Worm (Caenorhabditis elegans) whole organism, young adult: ENCODE data around the gene Y102A11A.2.
"Not testable (repeated sequence)": the region's sequence is repeated elsewhere in the genome, so short reads cannot be mapped to it uniquely, and the experiment has no call there.

ENCODE experiments used
- F10E7.11 ChIP-seq: sonication (generic microtip); optimal IDR thresholded peaks from 2 replicates; lab custom pipeline; 2017; ENCODE audit warnings: mild to moderate bottlenecking, missing genetic modification characterization, moderate library complexity, missing compliant biosample characterization
- F23B12.7 ChIP-seq: sonication (generic microtip); optimal IDR thresholded peaks from 2 replicates; lab custom pipeline; 2017; ENCODE audit warnings: missing genetic modification characterization, mild to moderate bottlenecking, missing compliant biosample characterization, antibody characterized with exemption, moderate library complexity; ENCODE audit not compliant: insufficient read depth
- F39B2.1 ChIP-seq: fragments of 200-800 bp; sonication (Bioruptor generic); IDR thresholded peaks from 2 replicates; pipeline ENCODE4 v1.3.6; 2022; ENCODE audit warnings: missing genetic modification reagents, missing genetic modification characterization, missing compliant biosample characterization
- F55B11.4 ChIP-seq: sonication (generic microtip); optimal IDR thresholded peaks from 2 replicates; lab custom pipeline; 2016; ENCODE audit warnings: missing compliant biosample characterization, missing genetic modification characterization, borderline replicate concordance; ENCODE audit not compliant: insufficient read depth
- F57C9.4 ChIP-seq: sonication (generic microtip); optimal IDR thresholded peaks from 2 replicates; lab custom pipeline; 2017; ENCODE audit warnings: mild to moderate bottlenecking, missing genetic modification characterization, missing compliant biosample characterization
- K12H6.12 ChIP-seq: fragments of 200-800 bp; sonication (Bioruptor generic); optimal IDR thresholded peaks from 2 replicates; lab custom pipeline; 2018; ENCODE audit warnings: mild to moderate bottlenecking, missing genetic modification characterization, missing compliant biosample characterization
- Y53F4B.3 ChIP-seq: fragments of 200-800 bp; sonication (Bioruptor generic); IDR thresholded peaks from 2 replicates; pipeline ENCODE4 v1.3.6; 2022; ENCODE audit warnings: missing genetic modification reagents, missing genetic modification characterization, missing compliant biosample characterization
- Y56A3A.18 ChIP-seq: fragments of 200-800 bp; sonication (Bioruptor generic); IDR thresholded peaks from 2 replicates; pipeline ENCODE4 v1.3.6; 2022; ENCODE audit warnings: missing genetic modification reagents, missing genetic modification characterization, missing compliant biosample characterization
- akir-1 ChIP-seq: fragments of 200-800 bp; sonication (Bioruptor generic); optimal IDR thresholded peaks from 2 replicates; lab custom pipeline; 2018; ENCODE audit warnings: mild to moderate bottlenecking, missing genetic modification characterization, moderate library complexity, missing compliant biosample characterization
- ama-1 ChIP-seq, 3 experiments: fragments of 150-350 bp in 1 of 3; sonication (generic microtip) in 2 of 3; optimal IDR thresholded peaks; 2 replicates each; lab custom pipeline; 2014 to 2018; ENCODE audit warnings: missing biosample characterization in 2 of 3, missing genetic modification characterization in 2 of 3, missing genetic modification reagents in 2 of 3
- aptf-3 ChIP-seq: fragments of 200-800 bp; sonication (Bioruptor generic); IDR thresholded peaks from 2 replicates; pipeline ENCODE4 v1.3.6; 2022; ENCODE audit warnings: missing genetic modification characterization, missing compliant biosample characterization
- dox-1 ChIP-seq: fragments of 200-800 bp; sonication (Bioruptor generic); IDR thresholded peaks from 2 replicates; pipeline ENCODE4 v1.3.6; 2022; ENCODE audit warnings: missing genetic modification reagents, missing genetic modification characterization, missing compliant biosample characterization
- dpl-1 ChIP-seq: fragments of 150-350 bp; optimal IDR thresholded peaks from 2 replicates; lab custom pipeline; 2014; ENCODE audit warnings: missing biosample characterization, missing genetic modification reagents, missing genetic modification characterization
- efl-1 ChIP-seq: fragments of 150-350 bp; optimal IDR thresholded peaks from 2 replicates; lab custom pipeline; 2014; ENCODE audit warnings: missing biosample characterization, missing genetic modification reagents, missing genetic modification characterization
- egrh-3 ChIP-seq: fragments of 200-800 bp; sonication (Bioruptor generic); IDR thresholded peaks from 2 replicates; pipeline ENCODE4 v1.3.6; 2022; ENCODE audit warnings: missing genetic modification reagents, missing genetic modification characterization, missing compliant biosample characterization
- fkh-3 ChIP-seq: sonication (generic microtip); optimal IDR thresholded peaks from 2 replicates; lab custom pipeline; 2016; ENCODE audit warnings: mild to moderate bottlenecking, missing genetic modification characterization, missing compliant biosample characterization
- hlh-26 ChIP-seq: fragments of 200-800 bp; sonication (Bioruptor generic); conservative IDR thresholded peaks from 2 replicates; pipeline ENCODE4 v1.3.6; 2022; ENCODE audit warnings: missing genetic modification reagents, missing genetic modification characterization, missing compliant biosample characterization
- hmg-1.2 ChIP-seq: fragments of 200-800 bp; sonication (Bioruptor generic); IDR thresholded peaks from 2 replicates; pipeline ENCODE4 v1.3.6; 2022; ENCODE audit warnings: missing genetic modification reagents, missing genetic modification characterization, missing compliant biosample characterization
- let-526 ChIP-seq: fragments of 200-800 bp; sonication (Bioruptor generic); IDR thresholded peaks from 2 replicates; pipeline ENCODE4 v1.3.6; 2022; ENCODE audit warnings: missing genetic modification reagents, missing genetic modification characterization, missing compliant biosample characterization
- lin-35 ChIP-seq, 3 experiments: fragments of 150-350 bp in 2 of 3; sonication (generic microtip) in 1 of 3; optimal IDR thresholded peaks; 2 replicates each; lab custom pipeline; 2014 to 2018; ENCODE audit warnings: missing biosample characterization in 3 of 3, missing genetic modification characterization in 3 of 3, missing genetic modification reagents in 3 of 3
- lin-40 ChIP-seq: sonication (generic microtip); optimal IDR thresholded peaks from 2 replicates; lab custom pipeline; 2016; ENCODE audit warnings: missing genetic modification characterization, mild to moderate bottlenecking, missing compliant biosample characterization, missing genotype, missing genetic modification reagents
- lsy-27 ChIP-seq: sonication (generic microtip); optimal IDR thresholded peaks from 2 replicates; lab custom pipeline; 2017; ENCODE audit warnings: missing genetic modification characterization, mild to moderate bottlenecking, missing compliant biosample characterization, antibody characterized with exemption, missing genotype, borderline replicate concordance; ENCODE audit not compliant: insufficient read depth
- madf-6 ChIP-seq: fragments of 200-800 bp; sonication (Bioruptor generic); IDR thresholded peaks from 2 replicates; pipeline ENCODE4 v1.3.6; 2022; ENCODE audit warnings: missing genetic modification reagents, missing genetic modification characterization, missing compliant biosample characterization
- mcd-1 ChIP-seq: fragments of 200-800 bp; sonication (Bioruptor generic); IDR thresholded peaks from 2 replicates; pipeline ENCODE4 v1.3.6; 2022; ENCODE audit warnings: missing genetic modification reagents, missing genetic modification characterization, missing compliant biosample characterization
- mes-4 ChIP-seq: sonication (generic microtip); optimal IDR thresholded peaks from 2 replicates; lab custom pipeline; 2016; ENCODE audit warnings: missing genotype, missing genetic modification characterization, missing compliant biosample characterization
- nhr-120 ChIP-seq: fragments of 200-800 bp; sonication (Bioruptor generic); IDR thresholded peaks from 2 replicates; pipeline ENCODE4 v1.3.6; 2022; ENCODE audit warnings: missing genetic modification characterization, missing compliant biosample characterization
- nhr-27 ChIP-seq: fragments of 200-800 bp; sonication (Bioruptor generic); optimal IDR thresholded peaks from 2 replicates; lab custom pipeline; 2018; ENCODE audit warnings: mild to moderate bottlenecking, missing genetic modification characterization, moderate library complexity, missing compliant biosample characterization
- nhr-90 ChIP-seq: sonication (generic microtip); optimal IDR thresholded peaks from 2 replicates; lab custom pipeline; 2016; ENCODE audit warnings: missing genotype, mild to moderate bottlenecking, missing genetic modification characterization, missing compliant biosample characterization
- pha-4 ChIP-seq: fragments of 150-350 bp; sonication (generic microtip); optimal IDR thresholded peaks from 2 replicates; lab custom pipeline; 2014; ENCODE audit warnings: missing biosample characterization, missing genetic modification reagents, missing genetic modification characterization
- repo-1 ChIP-seq: sonication (generic microtip); optimal IDR thresholded peaks from 2 replicates; lab custom pipeline; 2017; ENCODE audit warnings: mild to moderate bottlenecking, missing genetic modification characterization, missing compliant biosample characterization
- rpc-1 ChIP-seq, 2 experiments: fragments of 150-350 bp in 1 of 2; sonication (generic microtip) in 1 of 2; optimal IDR thresholded peaks; 2 replicates each; lab custom pipeline; 2014 to 2018; ENCODE audit warnings: missing biosample characterization in 1 of 2, missing genetic modification characterization in 1 of 2, missing genetic modification reagents in 1 of 2, missing genotype in 1 of 2
- sdz-38 ChIP-seq: sonication (generic microtip); optimal IDR thresholded peaks from 2 replicates; lab custom pipeline; 2016; ENCODE audit warnings: missing genotype, missing genetic modification characterization, missing compliant biosample characterization
- snpc-1.3 ChIP-seq: sonication (generic microtip); optimal IDR thresholded peaks from 2 replicates; lab custom pipeline; 2017; ENCODE audit warnings: missing genetic modification characterization, mild to moderate bottlenecking, missing compliant biosample characterization, antibody characterized with exemption, moderate library complexity, missing genotype, missing genetic modification reagents; ENCODE audit not compliant: insufficient read depth
- snpc-3.4 ChIP-seq: sonication (generic microtip); optimal IDR thresholded peaks from 2 replicates; lab custom pipeline; 2017; ENCODE audit warnings: missing genetic modification characterization, mild to moderate bottlenecking, missing compliant biosample characterization, antibody characterized with exemption, moderate library complexity, missing genotype, missing genetic modification reagents
- snpc-4 ChIP-seq, 5 experiments: fragments of 150-350 bp in 1 of 5; sonication (generic microtip) in 4 of 5; optimal IDR thresholded peaks; 2 replicates each; lab custom pipeline; 2014 to 2018; ENCODE audit warnings: missing genetic modification characterization in 5 of 5, missing biosample characterization in 3 of 5, antibody characterized with exemption in 2 of 5, mild to moderate bottlenecking in 2 of 5, missing compliant biosample characterization in 2 of 5, missing genotype in 2 of 5, moderate library complexity in 2 of 5, missing genetic modification reagents in 1 of 5
- sptf-2 ChIP-seq: fragments of 200-800 bp; sonication (Bioruptor generic); optimal IDR thresholded peaks from 2 replicates; lab custom pipeline; 2018; ENCODE audit warnings: mild to moderate bottlenecking, missing genetic modification characterization, missing compliant biosample characterization
- tlf-1 ChIP-seq: fragments of 200-800 bp; sonication (Bioruptor generic); optimal IDR thresholded peaks from 2 replicates; lab custom pipeline; 2018; ENCODE audit warnings: mild to moderate bottlenecking, missing genetic modification characterization, missing compliant biosample characterization
- unc-62 ChIP-seq: fragments of 150-350 bp; optimal IDR thresholded peaks from 2 replicates; lab custom pipeline; 2014; ENCODE audit warnings: missing biosample characterization, missing genetic modification reagents, missing genetic modification characterization
- xnd-1 ChIP-seq: sonication (generic microtip); optimal IDR thresholded peaks from 2 replicates; lab custom pipeline; 2016; ENCODE audit warnings: missing genotype, missing genetic modification reagents, missing genetic modification characterization, missing compliant biosample characterization
- zim-3 ChIP-seq: sonication (generic microtip); optimal IDR thresholded peaks from 2 replicates; lab custom pipeline; 2017; ENCODE audit warnings: mild to moderate bottlenecking, missing genetic modification characterization, moderate library complexity, missing compliant biosample characterization
- ztf-22 ChIP-seq: fragments of 200-800 bp; sonication (Bioruptor generic); optimal IDR thresholded peaks from 2 replicates; lab custom pipeline; 2018; ENCODE audit warnings: mild to moderate bottlenecking, missing genetic modification characterization, moderate library complexity, missing compliant biosample characterization
- ztf-25 ChIP-seq: fragments of 200-800 bp; sonication (Bioruptor generic); IDR thresholded peaks from 2 replicates; pipeline ENCODE4 v1.3.6; 2022; ENCODE audit warnings: missing genetic modification reagents, missing genetic modification characterization, missing compliant biosample characterization

Gene Y102A11A.2

DNA sequence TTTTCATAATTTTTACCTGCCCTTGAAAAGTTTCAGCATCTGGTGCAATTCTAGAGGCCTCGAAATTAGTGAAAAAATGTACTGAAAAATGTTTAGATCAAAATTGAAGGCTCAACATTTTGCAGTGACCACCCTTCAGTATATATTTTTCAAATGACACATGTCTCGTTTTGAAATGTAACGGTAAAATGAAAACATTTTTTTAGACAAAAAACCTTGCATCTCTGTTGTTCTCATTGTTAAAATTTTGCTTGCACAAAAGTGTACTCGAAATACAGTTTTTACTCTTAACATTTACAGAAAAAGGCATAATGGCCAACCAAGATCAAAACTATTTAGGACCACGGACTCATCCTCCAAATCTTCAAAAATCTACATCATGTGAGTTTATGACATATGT lies at the start of gene Y102A11A.2:
TSS of gene Y102A11A.2 (plus strand) at position 301 of the 400 bp plus-strand sequence.
- not testable (repeated sequence) for TF ChIP-seq akir-1 (GFP tag; lab: Kevin White, UChicago); rpc-1 (optimal IDR thresholded peaks at IDR 0.05; lab: Kevin White, UChicago); rpc-1 (tag; optimal IDR thresholded peaks at IDR 0.05; lab: Kevin White, UChicago); tlf-1 (GFP tag; lab: Kevin White, UChicago)

DNA sequence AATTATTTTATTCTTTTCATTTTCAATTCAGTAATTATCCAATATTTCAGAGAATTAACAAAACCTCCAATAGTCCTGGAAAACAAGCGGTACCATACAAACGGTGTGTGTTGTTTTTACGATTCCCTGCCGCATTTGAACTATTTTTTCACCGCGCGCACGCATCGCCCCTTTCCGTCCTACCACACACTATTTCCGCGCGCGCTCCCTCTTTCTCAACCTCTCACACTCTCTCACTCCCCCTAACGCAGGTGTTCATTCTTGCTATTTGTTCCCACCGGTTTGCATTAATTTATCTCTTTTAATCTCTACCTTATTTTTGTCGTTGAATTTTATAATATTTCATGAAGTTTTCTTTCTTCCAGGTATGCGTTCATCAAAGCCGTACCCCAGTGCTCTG lies 48.7 kb upstream of the Y102A11A.2 start, which contains the start of gene F52D2.12:
TSS of gene F52D2.12 (plus strand) at position 307 of the 400 bp plus-strand sequence.
- no peak for TF ChIP-seq Y56A3A.18
- TF ChIP-seq F23B12.7 (tag; lab: Kevin White, UChicago) = no peak
- TF ChIP-seq xnd-1 (tag; lab: Kevin White, UChicago) = no peak
- no peak for TF ChIP-seq ama-1 (optimal IDR thresholded peaks at IDR 0.05; lab: Kevin White, UChicago)
- no peak for TF ChIP-seq ama-1 (GFP tag; optimal IDR thresholded peaks at IDR 0.05; lab: Kevin White, UChicago)
- TF ChIP-seq egrh-3 (GFP tag; lab: Robert Waterston, UW) = 0 out of 2 replicates have a peak, but pooled peaks have one; percentile 14
- no peak for TF ChIP-seq snpc-3.4
- no peak for TF ChIP-seq ztf-25
- TF ChIP-seq F57C9.4 (tag; lab: Kevin White, UChicago) = no peak
- no peak for TF ChIP-seq nhr-90 (tag; lab: Kevin White, UChicago)
- no peak for TF ChIP-seq mes-4
- no peak for TF ChIP-seq lin-35 (GFP tag; optimal IDR thresholded peaks at IDR 0.05; lab: Kevin White, UChicago)
- peak; percentile 42 for TF ChIP-seq efl-1 (GFP tag; lab: Kevin White, UChicago)
- no peak for TF ChIP-seq lin-40
- TF ChIP-seq Y53F4B.3 (GFP tag; lab: Robert Waterston, UW) = no peak
- TF ChIP-seq madf-6 (GFP tag; lab: Robert Waterston, UW) = peak; percentile 33; the same call in 1 of the 2 replicates
- TF ChIP-seq repo-1 = no peak
- TF ChIP-seq hmg-1.2 = peak; percentile 29; the same call in 1 of the 2 replicates
- TF ChIP-seq dpl-1 (GFP tag; lab: Kevin White, UChicago) = no peak
- TF ChIP-seq rpc-1 (optimal IDR thresholded peaks at IDR 0.05; lab: Kevin White, UChicago) = no peak
- no peak for TF ChIP-seq rpc-1 (tag; optimal IDR thresholded peaks at IDR 0.05; lab: Kevin White, UChicago)
- TF ChIP-seq F39B2.1 (GFP tag; lab: Robert Waterston, UW) = no peak
- no peak for TF ChIP-seq ztf-22 (GFP tag; lab: Kevin White, UChicago)

- TF ChIP-seq hlh-26 (GFP tag; lab: Robert Waterston, UW) = no peak
- no peak for TF ChIP-seq snpc-1.3 (tag; lab: Kevin White, UChicago)
- no peak for TF ChIP-seq F55B11.4 (tag; lab: Kevin White, UChicago)
- TF ChIP-seq let-526 (GFP tag; lab: Robert Waterston, UW) = no peak
- no peak for TF ChIP-seq snpc-4 (GFP tag; optimal IDR thresholded peaks at IDR 0.05; lab: Kevin White, UChicago)
- no peak for TF ChIP-seq snpc-4 (tag; optimal IDR thresholded peaks at IDR 0.05; lab: Kevin White, UChicago)
- no peak for TF ChIP-seq unc-62 (GFP tag; lab: Kevin White, UChicago)
Measured at ce11 chrX:1981654-1982053, 44.8 kb upstream of the Y102A11A.2 start.

DNA sequence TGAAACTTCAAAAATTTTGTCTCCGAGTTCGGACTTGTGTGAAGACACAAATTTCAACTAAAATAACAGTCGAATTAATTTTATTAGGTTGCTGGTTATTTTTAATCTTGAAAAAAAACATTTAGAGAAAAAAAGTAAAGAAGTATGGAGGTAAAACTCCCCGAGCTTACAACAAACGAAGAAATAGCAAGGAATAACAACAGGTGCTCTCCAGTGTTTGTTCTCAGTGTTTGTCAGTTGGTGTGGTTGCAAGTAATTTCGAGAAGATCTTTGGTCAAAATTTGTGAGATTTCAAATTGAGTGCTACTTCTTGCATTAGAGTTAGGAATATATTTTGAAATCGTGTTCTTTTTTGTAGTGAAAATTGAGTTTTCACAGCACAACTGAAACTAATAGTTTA lies 41.6 kb upstream of the Y102A11A.2 start:
- TF ChIP-seq lsy-27 (no peak), aptf-3 (GFP tag; lab: Robert Waterston, UW) (no peak), pha-4 (no peak), fkh-3 (tag; lab: Kevin White, UChicago) (no peak), mcd-1 (no peak), F10E7.11 (no peak), egrh-3 (GFP tag; lab: Robert Waterston, UW) (no peak), K12H6.12 (tag; lab: Kevin White, UChicago) (no peak), zim-3 (tag; lab: Kevin White, UChicago) (no peak), dox-1 (GFP tag; lab: Robert Waterston, UW) (no peak), nhr-120 (no peak), snpc-4 (GFP tag; optimal IDR thresholded peaks at IDR 0.05; lab: Kevin White, UChicago) (no peak), snpc-4 (tag; optimal IDR thresholded peaks at IDR 0.05; lab: Kevin White, UChicago) (no peak), nhr-27 (tag; lab: Kevin White, UChicago) (no peak), sdz-38 (tag; lab: Kevin White, UChicago) (no peak), sptf-2 (GFP tag; lab: Kevin White, UChicago) (no peak)
